Worm (Caenorhabditis elegans) whole organism, L2 larva: ENCODE results near the gene oac-50.

ENCODE experiments used
- C34F6.9 ChIP-seq: fragments of 150-350 bp; optimal IDR thresholded peaks from 2 replicates; lab custom pipeline; 2014; ENCODE audit warnings: missing biosample characterization, missing genetic modification characterization
- R02D3.7 ChIP-seq: fragments of 150-350 bp; optimal IDR thresholded peaks from 2 replicates; lab custom pipeline; 2014; ENCODE audit warnings: missing biosample characterization, missing genetic modification characterization
- Y55F3AM.14 ChIP-seq: fragments of 200-800 bp; sonication (Bioruptor generic); optimal IDR thresholded peaks from 2 replicates; lab custom pipeline; 2018; ENCODE audit warnings: mild to moderate bottlenecking, missing genetic modification characterization, missing compliant biosample characterization
- ZK546.5 ChIP-seq: sonication (generic microtip); optimal IDR thresholded peaks from 2 replicates; lab custom pipeline; 2017; ENCODE audit warnings: missing biosample characterization, missing genetic modification characterization
- alr-1 ChIP-seq: fragments of 150-350 bp; optimal IDR thresholded peaks from 2 replicates; lab custom pipeline; 2014; ENCODE audit warnings: missing biosample characterization, missing genetic modification characterization
- aly-2 ChIP-seq: fragments of 150-350 bp; optimal IDR thresholded peaks from 2 replicates; lab custom pipeline; 2014; ENCODE audit warnings: missing biosample characterization, missing genetic modification characterization
- ceh-16 ChIP-seq: fragments of 150-350 bp; optimal IDR thresholded peaks from 2 replicates; lab custom pipeline; 2014; ENCODE audit warnings: missing biosample characterization, missing genetic modification characterization
- ceh-82 ChIP-seq: fragments of 150-350 bp; optimal IDR thresholded peaks from 2 replicates; lab custom pipeline; 2014; ENCODE audit warnings: missing biosample characterization, missing genetic modification characterization
- crh-2 ChIP-seq: sonication (generic microtip); optimal IDR thresholded peaks from 2 replicates; lab custom pipeline; 2017; ENCODE audit warnings: missing biosample characterization, missing genetic modification characterization
- dmd-4 ChIP-seq: sonication (generic microtip); optimal IDR thresholded peaks from 2 replicates; lab custom pipeline; 2017; ENCODE audit warnings: missing biosample characterization, missing genetic modification characterization
- egl-27 ChIP-seq: sonication (generic microtip); optimal IDR thresholded peaks from 3 replicates; lab custom pipeline; 2017; ENCODE audit warnings: missing biosample characterization, missing genetic modification reagents, missing genetic modification characterization
- elt-1 ChIP-seq: fragments of 150-350 bp; optimal IDR thresholded peaks from 2 replicates; lab custom pipeline; 2014; ENCODE audit warnings: missing biosample characterization, missing genetic modification characterization
- elt-3 ChIP-seq: sonication (generic microtip); optimal IDR thresholded peaks from 2 replicates; lab custom pipeline; 2017; ENCODE audit warnings: missing biosample characterization, missing genetic modification characterization
- fos-1 ChIP-seq: fragments of 150-350 bp; optimal IDR thresholded peaks from 2 replicates; lab custom pipeline; 2014; ENCODE audit warnings: missing biosample characterization, missing genetic modification characterization
- gmeb-1 ChIP-seq: fragments of 150-350 bp; optimal IDR thresholded peaks from 2 replicates; lab custom pipeline; 2014; ENCODE audit warnings: missing biosample characterization, missing genetic modification characterization
- lin-11 ChIP-seq: fragments of 150-350 bp; sonication (generic microtip); optimal IDR thresholded peaks from 2 replicates; lab custom pipeline; 2014; ENCODE audit warnings: missing biosample characterization, missing genetic modification characterization, inconsistent platforms, mixed read lengths
- lin-13 ChIP-seq: fragments of 150-350 bp; optimal IDR thresholded peaks from 2 replicates; lab custom pipeline; 2014; ENCODE audit warnings: missing biosample characterization, missing genetic modification reagents, missing genetic modification characterization
- lin-39 ChIP-seq: fragments of 150-350 bp; optimal IDR thresholded peaks from 2 replicates; lab custom pipeline; 2014; ENCODE audit warnings: missing biosample characterization, missing genetic modification reagents, missing genetic modification characterization
- lsy-2 ChIP-seq, 2 experiments: fragments of 150-350 bp in 1 of 2; sonication (generic microtip) in 1 of 2; optimal IDR thresholded peaks; 2 replicates each; lab custom pipeline; 2014 to 2017; ENCODE audit warnings: missing biosample characterization in 2 of 2, missing genetic modification characterization in 2 of 2
- mab-5 ChIP-seq: fragments of 150-350 bp; optimal IDR thresholded peaks from 2 replicates; lab custom pipeline; 2014; ENCODE audit warnings: missing biosample characterization, missing genetic modification characterization
- mbf-1 ChIP-seq: sonication (generic microtip); optimal IDR thresholded peaks from 2 replicates; lab custom pipeline; 2017; ENCODE audit warnings: missing biosample characterization, missing genetic modification characterization
- mdl-1 ChIP-seq, 2 experiments: fragments of 150-350 bp in 1 of 2; sonication (generic microtip) in 1 of 2; optimal IDR thresholded peaks; 2 replicates each; lab custom pipeline; 2017; ENCODE audit warnings: missing biosample characterization in 2 of 2, missing genetic modification characterization in 2 of 2
- nhr-10 ChIP-seq: sonication (generic microtip); optimal IDR thresholded peaks from 2 replicates; lab custom pipeline; 2017; ENCODE audit warnings: missing biosample characterization, missing genetic modification characterization
- nhr-11 ChIP-seq: fragments of 150-350 bp; optimal IDR thresholded peaks from 2 replicates; lab custom pipeline; 2014; ENCODE audit warnings: missing biosample characterization, missing genetic modification characterization
- nhr-12 ChIP-seq: fragments of 150-350 bp; optimal IDR thresholded peaks from 2 replicates; lab custom pipeline; 2014; ENCODE audit warnings: missing biosample characterization, missing genetic modification characterization
- nhr-129 ChIP-seq: fragments of 150-350 bp; optimal IDR thresholded peaks from 2 replicates; lab custom pipeline; 2014; ENCODE audit warnings: missing biosample characterization, missing genetic modification characterization
- nhr-21 ChIP-seq: fragments of 150-350 bp; optimal IDR thresholded peaks from 2 replicates; lab custom pipeline; 2014; ENCODE audit warnings: missing biosample characterization, missing genetic modification characterization
- nhr-23 ChIP-seq: fragments of 150-350 bp; optimal IDR thresholded peaks from 2 replicates; lab custom pipeline; 2014; ENCODE audit warnings: missing biosample characterization, missing genetic modification reagents, missing genetic modification characterization
- nhr-237 ChIP-seq: fragments of 150-350 bp; optimal IDR thresholded peaks from 2 replicates; lab custom pipeline; 2014; ENCODE audit warnings: missing biosample characterization, missing genetic modification characterization
- nhr-25 ChIP-seq: fragments of 150-350 bp; sonication (generic microtip); optimal IDR thresholded peaks from 3 replicates; lab custom pipeline; 2014; ENCODE audit warnings: missing biosample characterization, missing genetic modification characterization
- nhr-6 ChIP-seq: fragments of 150-350 bp; optimal IDR thresholded peaks from 2 replicates; lab custom pipeline; 2014; ENCODE audit warnings: missing biosample characterization, missing genetic modification characterization
- nhr-77 ChIP-seq: fragments of 150-350 bp; optimal IDR thresholded peaks from 2 replicates; lab custom pipeline; 2014; ENCODE audit warnings: missing biosample characterization, missing genetic modification characterization
- sem-4 ChIP-seq: fragments of 150-350 bp; optimal IDR thresholded peaks from 2 replicates; lab custom pipeline; 2014; ENCODE audit warnings: missing biosample characterization, missing genetic modification reagents, missing genetic modification characterization
- skn-1 ChIP-seq: sonication (generic microtip); optimal IDR thresholded peaks from 2 replicates; lab custom pipeline; 2017; ENCODE audit warnings: missing biosample characterization, missing genetic modification characterization
- sma-3 ChIP-seq: sonication (generic microtip); optimal IDR thresholded peaks from 2 replicates; lab custom pipeline; 2016; ENCODE audit warnings: missing genetic modification reagents, missing genetic modification characterization, missing compliant biosample characterization
- sma-9 ChIP-seq, 2 experiments: fragments of 150-350 bp in 1 of 2; sonication (generic microtip) in 1 of 2; optimal IDR thresholded peaks; 2 replicates each; lab custom pipeline; 2014 to 2016; ENCODE audit warnings: missing genetic modification characterization in 2 of 2, mild to moderate bottlenecking in 1 of 2, missing biosample characterization in 1 of 2, missing compliant biosample characterization in 1 of 2, missing genetic modification reagents in 1 of 2, moderate library complexity in 1 of 2
- snpc-4 ChIP-seq: fragments of 150-350 bp; optimal IDR thresholded peaks from 2 replicates; lab custom pipeline; 2014; ENCODE audit warnings: missing biosample characterization, missing genetic modification characterization
- unc-39 ChIP-seq: fragments of 150-350 bp; optimal IDR thresholded peaks from 2 replicates; lab custom pipeline; 2014; ENCODE audit warnings: missing biosample characterization, missing genetic modification characterization
- unc-55 ChIP-seq: fragments of 150-350 bp; sonication (generic microtip); optimal IDR thresholded peaks from 3 replicates; lab custom pipeline; 2014; ENCODE audit warnings: missing biosample characterization, missing genetic modification reagents, missing genetic modification characterization
- unc-62 ChIP-seq: fragments of 150-350 bp; optimal IDR thresholded peaks from 2 replicates; lab custom pipeline; 2014; ENCODE audit warnings: missing biosample characterization, missing genetic modification reagents, missing genetic modification characterization
- zag-1 ChIP-seq: fragments of 150-350 bp; optimal IDR thresholded peaks from 2 replicates; lab custom pipeline; 2014; ENCODE audit warnings: missing biosample characterization, missing genetic modification characterization
- ztf-1 ChIP-seq: fragments of 200-800 bp; sonication (Bioruptor generic); conservative IDR thresholded peaks from 2 replicates; pipeline ENCODE4 v1.3.6; 2022; ENCODE audit warnings: missing genetic modification characterization, missing compliant biosample characterization
- ztf-11 ChIP-seq: sonication (generic microtip); optimal IDR thresholded peaks from 2 replicates; lab custom pipeline; 2017; ENCODE audit warnings: missing biosample characterization, missing genetic modification characterization
- ztf-4 ChIP-seq: fragments of 150-350 bp; optimal IDR thresholded peaks from 2 replicates; lab custom pipeline; 2014; ENCODE audit warnings: missing biosample characterization, missing genetic modification characterization

The oac-50 gene

ce11 chrV:9095613-9096317 is 22.4 kb upstream of the oac-50 start, which contains the start of gene F21C10.10 (continued):
- TF ChIP-seq sma-9 (GFP tag; optimal IDR thresholded peaks at IDR 0.05; lab: Kevin White, UChicago) (peak; percentile 99), sma-9 (tag; optimal IDR thresholded peaks at IDR 0.05; lab: Kevin White, UChicago) (peak; percentile 34), egl-27 (tag; lab: Kevin White, UChicago) (peak; percentile 85), ZK546.5 (tag; lab: Kevin White, UChicago) (no peak), C34F6.9 (tag; lab: Kevin White, UChicago) (peak; percentile 86), alr-1 (tag; lab: Kevin White, UChicago) (no peak), mab-5 (tag; lab: Kevin White, UChicago) (peak; percentile 17), lin-13 (GFP tag; lab: Kevin White, UChicago) (peak; percentile 73)

- peak; percentile 20 for TF ChIP-seq C34F6.9 (tag; lab: Kevin White, UChicago)
- no peak for TF ChIP-seq fos-1
- TF ChIP-seq sem-4 (tag; lab: Kevin White, UChicago) = no peak
- TF ChIP-seq nhr-12 (tag; lab: Kevin White, UChicago) = no peak
- TF ChIP-seq ztf-4 = no peak
- TF ChIP-seq lin-13 (GFP tag; lab: Kevin White, UChicago) = no peak
- TF ChIP-seq crh-2 (tag; lab: Kevin White, UChicago) = peak; percentile 13
- TF ChIP-seq gmeb-1 (tag; lab: Kevin White, UChicago) = no peak
- TF ChIP-seq nhr-10 (tag; lab: Kevin White, UChicago) = no peak
- TF ChIP-seq lsy-2 (tag; optimal IDR thresholded peaks at IDR 0.05; lab: Kevin White, UChicago) = peak in 1 of 2 experiments; percentile 5
- TF ChIP-seq sma-9 (GFP tag; optimal IDR thresholded peaks at IDR 0.05; lab: Kevin White, UChicago) = peak; percentile 43
- TF ChIP-seq sma-9 (tag; optimal IDR thresholded peaks at IDR 0.05; lab: Kevin White, UChicago) = no peak
- TF ChIP-seq elt-3 (tag; lab: Kevin White, UChicago) = no peak
- TF ChIP-seq R02D3.7 (tag; lab: Kevin White, UChicago) = no peak
Measured at ce11 chrV:9094976-9095375, 21.6 kb upstream of the oac-50 start.

ce11 chrV:9094060-9094628 is 20.8 kb upstream of the oac-50 start:
- TF ChIP-seq elt-1 (tag; lab: Kevin White, UChicago) = no peak
- TF ChIP-seq R02D3.7 (tag; lab: Kevin White, UChicago) = no peak
- no peak for TF ChIP-seq skn-1
- TF ChIP-seq sma-9 (GFP tag; optimal IDR thresholded peaks at IDR 0.05; lab: Kevin White, UChicago) = peak; percentile 96
- no peak for TF ChIP-seq sma-9 (tag; optimal IDR thresholded peaks at IDR 0.05; lab: Kevin White, UChicago)
- TF ChIP-seq zag-1 (tag; lab: Kevin White, UChicago) = no peak
- TF ChIP-seq crh-2 (tag; lab: Kevin White, UChicago) = peak; percentile 81
- TF ChIP-seq unc-62 = no peak
- no peak for TF ChIP-seq ztf-1
- peak; percentile 35 for TF ChIP-seq ztf-4
- no peak for TF ChIP-seq unc-39 (tag; lab: Kevin White, UChicago)
- no peak for TF ChIP-seq sem-4 (tag; lab: Kevin White, UChicago)
- no peak for TF ChIP-seq nhr-23 (tag; lab: Kevin White, UChicago)
- no peak for TF ChIP-seq ceh-16 (tag; lab: Kevin White, UChicago)
- TF ChIP-seq gmeb-1 (tag; lab: Kevin White, UChicago) = peak; percentile 51
- no peak for TF ChIP-seq lin-13 (GFP tag; lab: Kevin White, UChicago)
- TF ChIP-seq elt-3 (tag; lab: Kevin White, UChicago) = no peak
- no peak for TF ChIP-seq nhr-12 (tag; lab: Kevin White, UChicago)
- no peak for TF ChIP-seq alr-1 (tag; lab: Kevin White, UChicago)
- TF ChIP-seq nhr-77 (tag; lab: Kevin White, UChicago) = no peak
- TF ChIP-seq mbf-1 (tag; lab: Kevin White, UChicago) = no peak
- TF ChIP-seq ZK546.5 (tag; lab: Kevin White, UChicago) = no peak
- TF ChIP-seq mdl-1 (tag; optimal IDR thresholded peaks at IDR 0.05; lab: Kevin White, UChicago) = peak in 1 of 2 experiments; percentile 39
- peak; percentile 35 for TF ChIP-seq snpc-4 (tag; lab: Kevin White, UChicago)
- TF ChIP-seq lin-11 (tag; lab: Kevin White, UChicago) = peak; percentile 7
- peak; percentile 58 for TF ChIP-seq sma-3
- TF ChIP-seq nhr-237 = no peak
- no peak for TF ChIP-seq mab-5 (tag; lab: Kevin White, UChicago)
- TF ChIP-seq aly-2 = no peak
- TF ChIP-seq ceh-82 = no peak
- TF ChIP-seq ztf-11 = no peak
- no peak for TF ChIP-seq lin-39 (tag; lab: Kevin White, UChicago)
- no peak for TF ChIP-seq nhr-11 (tag; lab: Kevin White, UChicago)
- TF ChIP-seq nhr-129 = peak; percentile 93
- peak in 1 of 2 experiments; percentile 72 for TF ChIP-seq lsy-2 (tag; optimal IDR thresholded peaks at IDR 0.05; lab: Kevin White, UChicago)
- peak; percentile 48 for TF ChIP-seq Y55F3AM.14 (GFP tag; lab: Kevin White, UChicago)
- TF ChIP-seq C34F6.9 (tag; lab: Kevin White, UChicago) = peak; percentile 68
- no peak for TF ChIP-seq nhr-6 (tag; lab: Kevin White, UChicago)
- peak; percentile 21 for TF ChIP-seq nhr-21 (tag; lab: Kevin White, UChicago)
- peak; percentile 5 for TF ChIP-seq nhr-25
- TF ChIP-seq unc-55 (GFP tag; lab: Kevin White, UChicago) = peak; percentile 0
- TF ChIP-seq dmd-4 (tag; lab: Kevin White, UChicago) = no peak
- TF ChIP-seq nhr-10 (tag; lab: Kevin White, UChicago) = no peak
- no peak for TF ChIP-seq fos-1
- TF ChIP-seq egl-27 (tag; lab: Kevin White, UChicago) = no peak
